Fruit fly (Drosophila melanogaster) whole organism, embryonic: ENCODE data around the gene Prp5.

Experiments
- CG11456 ChIP-seq: fragments of 200-800 bp; sonication (Bioruptor generic); IDR thresholded peaks from 3 replicates; pipeline ENCODE4 v1.3.6; 2022; ENCODE audit warnings: missing biosample characterization, missing genetic modification characterization
- CG11696 ChIP-seq: fragments of 200-800 bp; sonication (Bioruptor generic); IDR thresholded peaks from 2 replicates; pipeline ENCODE4 v1.3.6; 2022; ENCODE audit warnings: missing biosample characterization, missing genetic modification characterization
- CG12071 ChIP-seq: fragments of 200-800 bp; sonication (Bioruptor generic); optimal IDR thresholded peaks from 3 replicates; lab custom pipeline; 2018; ENCODE audit warnings: missing biosample characterization, mild to moderate bottlenecking, missing genetic modification characterization
- CG12769 ChIP-seq: fragments of 200-800 bp; sonication (Bioruptor generic); optimal IDR thresholded peaks from 2 replicates; lab custom pipeline; 2019; ENCODE audit warnings: missing biosample characterization, mild to moderate bottlenecking, missing genetic modification characterization, moderate library complexity
- CG17385 ChIP-seq: fragments of 200-800 bp; sonication (Bioruptor generic); optimal IDR thresholded peaks from 3 replicates; lab custom pipeline; 2018; ENCODE audit warnings: missing biosample characterization, mild to moderate bottlenecking, missing genetic modification characterization
- CG30403 ChIP-seq: fragments of 200-800 bp; sonication (Bioruptor generic); optimal IDR thresholded peaks from 3 replicates; lab custom pipeline; 2016; ENCODE audit warnings: missing biosample characterization, missing genetic modification characterization
- CG3281 ChIP-seq: fragments of 200-800 bp; sonication (Bioruptor generic); optimal IDR thresholded peaks from 3 replicates; lab custom pipeline; 2017; ENCODE audit warnings: missing biosample characterization, mild to moderate bottlenecking, missing genetic modification characterization
- CG34422 ChIP-seq: fragments of 200-800 bp; sonication (Bioruptor generic); IDR thresholded peaks from 3 replicates; pipeline ENCODE4 v1.3.6; 2022; ENCODE audit warnings: missing biosample characterization, missing genetic modification characterization
- CG4360 ChIP-seq: fragments of 200-800 bp; sonication (Bioruptor generic); IDR thresholded peaks from 2 replicates; pipeline ENCODE4 v1.3.6; 2022; ENCODE audit warnings: missing biosample characterization, missing genetic modification characterization
- CG4707 ChIP-seq: fragments of 200-800 bp; sonication (Bioruptor generic); optimal IDR thresholded peaks from 2 replicates; lab custom pipeline; 2018; ENCODE audit warnings: missing biosample characterization, mild to moderate bottlenecking, missing genetic modification characterization, moderate library complexity
- CG4820 ChIP-seq: fragments of 200-800 bp; sonication (Bioruptor generic); optimal IDR thresholded peaks from 3 replicates; lab custom pipeline; 2016; ENCODE audit warnings: missing biosample characterization, missing genetic modification characterization
- CG5180 ChIP-seq: fragments of 200-800 bp; sonication (Bioruptor generic); optimal IDR thresholded peaks from 3 replicates; lab custom pipeline; 2017; ENCODE audit warnings: missing biosample characterization, missing genetic modification characterization, mild to moderate bottlenecking, moderate library complexity, missing genetic modification reagents
- CG6813 ChIP-seq: fragments of 200-800 bp; sonication (Bioruptor generic); optimal IDR thresholded peaks from 2 replicates; lab custom pipeline; 2017; ENCODE audit warnings: missing biosample characterization, missing genetic modification characterization, mild to moderate bottlenecking, moderate library complexity, missing genetic modification reagents
- CG7745 ChIP-seq: fragments of 200-800 bp; sonication (Bioruptor generic); optimal IDR thresholded peaks from 2 replicates; lab custom pipeline; 2018; ENCODE audit warnings: missing biosample characterization, mild to moderate bottlenecking, missing genetic modification characterization, moderate library complexity
- CG7786 ChIP-seq: fragments of 200-800 bp; sonication (Bioruptor generic); optimal IDR thresholded peaks from 2 replicates; lab custom pipeline; 2016; ENCODE audit warnings: missing biosample characterization, missing genetic modification characterization
- CG8765 ChIP-seq: fragments of 200-800 bp; sonication (Bioruptor generic); IDR thresholded peaks from 2 replicates; pipeline ENCODE4 v1.3.6; 2022; ENCODE audit warnings: missing biosample characterization, missing genetic modification characterization
- CG9817 ChIP-seq: fragments of 200-800 bp; sonication (Bioruptor generic); optimal IDR thresholded peaks from 2 replicates; lab custom pipeline; 2018; ENCODE audit warnings: missing biosample characterization, mild to moderate bottlenecking, missing genetic modification characterization, moderate library complexity
- Dref ChIP-seq: fragments of 200-800 bp; sonication (Bioruptor generic); IDR thresholded peaks from 2 replicates; pipeline ENCODE4 v1.3.6; 2022; ENCODE audit warnings: missing biosample characterization, missing genetic modification characterization
- Eip74EF ChIP-seq, 2 experiments: fragments of 200-800 bp in 1 of 2; fragments of >200 bp in 1 of 2; sonication (Bioruptor generic) in 1 of 2; optimal IDR thresholded peaks; 2 replicates each; lab custom pipeline; 2017 to 2019; ENCODE audit warnings: missing biosample characterization in 2 of 2, missing genetic modification characterization in 2 of 2, mild to moderate bottlenecking in 1 of 2, moderate library complexity in 1 of 2
- HHEX ChIP-seq: fragments of 200-800 bp; sonication (Bioruptor generic); optimal IDR thresholded peaks from 3 replicates; lab custom pipeline; 2017; ENCODE audit warnings: missing biosample characterization, mild to moderate bottlenecking, missing genetic modification characterization, missing genetic modification reagents
- Hr51 ChIP-seq, 2 experiments: fragments of 200-800 bp; sonication (Bioruptor generic); optimal IDR thresholded peaks; 2 replicates in 1 of 2; 3 replicates in 1 of 2; lab custom pipeline; 2016 to 2018; ENCODE audit warnings: missing biosample characterization in 2 of 2, missing genetic modification characterization in 2 of 2, mild to moderate bottlenecking in 1 of 2, moderate library complexity in 1 of 2
- Lim3 ChIP-seq: fragments of 200-800 bp; sonication (Bioruptor generic); IDR thresholded peaks from 2 replicates; pipeline ENCODE4 v1.3.6; 2022; ENCODE audit warnings: missing biosample characterization, missing genetic modification characterization
- Nf-YB ChIP-seq: fragments of 200-800 bp; sonication (Bioruptor generic); optimal IDR thresholded peaks from 3 replicates; lab custom pipeline; 2019; ENCODE audit warnings: missing biosample characterization, mild to moderate bottlenecking, missing genetic modification characterization, moderate library complexity
- Pdp1 ChIP-seq, 2 experiments: fragments of 200-800 bp; sonication (Bioruptor generic); optimal IDR thresholded peaks; 3 replicates each; lab custom pipeline; 2016; ENCODE audit warnings: missing biosample characterization in 2 of 2, missing genetic modification characterization in 2 of 2, mild to moderate bottlenecking in 1 of 2, moderate library complexity in 1 of 2
- Spps ChIP-seq: fragments of 200-800 bp; sonication (Bioruptor generic); optimal IDR thresholded peaks from 2 replicates; lab custom pipeline; 2018; ENCODE audit warnings: missing biosample characterization, mild to moderate bottlenecking, missing genetic modification characterization
- TFAM ChIP-seq: fragments of 200-800 bp; sonication (Bioruptor generic); optimal IDR thresholded peaks from 2 replicates; lab custom pipeline; 2017; ENCODE audit warnings: missing biosample characterization, missing genetic modification characterization, inconsistent platforms
- ac ChIP-seq: fragments of 200-800 bp; sonication (Bioruptor generic); optimal IDR thresholded peaks from 3 replicates; lab custom pipeline; 2017; ENCODE audit warnings: missing biosample characterization, mild to moderate bottlenecking, missing genetic modification characterization
- amos ChIP-seq: fragments of 200-800 bp; sonication (Bioruptor generic); IDR thresholded peaks from 2 replicates; pipeline ENCODE4 v1.3.6; 2022; ENCODE audit warnings: missing biosample characterization, missing genetic modification characterization; ENCODE audit not compliant: partially characterized antibody
- ara ChIP-seq: fragments of 200-800 bp; sonication (Bioruptor generic); IDR thresholded peaks from 2 replicates; pipeline ENCODE4 v1.3.6; 2022; ENCODE audit warnings: missing biosample characterization, missing genetic modification characterization
- ash1 ChIP-seq: fragments of 200-800 bp; sonication (Bioruptor generic); optimal IDR thresholded peaks from 2 replicates; lab custom pipeline; 2018; ENCODE audit warnings: missing biosample characterization, mild to moderate bottlenecking, missing genetic modification characterization
- chif ChIP-seq, 2 experiments: fragments of 200-800 bp; sonication (Bioruptor generic); optimal IDR thresholded peaks; 3 replicates each; lab custom pipeline; 2016; ENCODE audit warnings: missing biosample characterization in 2 of 2, missing genetic modification characterization in 2 of 2
- chm ChIP-seq: fragments of 200-800 bp; sonication (Bioruptor generic); IDR thresholded peaks from 2 replicates; pipeline ENCODE4 v1.3.6; 2022; ENCODE audit warnings: missing biosample characterization, missing genetic modification characterization
- corto ChIP-seq: fragments of 200-800 bp; sonication (Bioruptor generic); optimal IDR thresholded peaks from 2 replicates; lab custom pipeline; 2016; ENCODE audit warnings: missing biosample characterization, mild to moderate bottlenecking, missing genetic modification characterization, moderate library complexity
- croc ChIP-seq: fragments of 200-800 bp; sonication (Bioruptor generic); conservative IDR thresholded peaks from 3 replicates; pipeline ENCODE4 v1.3.6; 2022; ENCODE audit warnings: missing biosample characterization, missing genetic modification characterization
- eyg ChIP-seq: fragments of 200-800 bp; sonication (Bioruptor generic); optimal IDR thresholded peaks from 3 replicates; lab custom pipeline; 2016; ENCODE audit warnings: missing biosample characterization, missing genetic modification characterization
- fd3F ChIP-seq: fragments of 200-800 bp; sonication (Bioruptor generic); optimal IDR thresholded peaks from 2 replicates; lab custom pipeline; 2018; ENCODE audit warnings: missing biosample characterization, mild to moderate bottlenecking, missing genetic modification characterization, moderate library complexity
- fd96Cb ChIP-seq: fragments of 200-800 bp; sonication (Bioruptor generic); optimal IDR thresholded peaks from 2 replicates; lab custom pipeline; 2018; ENCODE audit warnings: missing biosample characterization, mild to moderate bottlenecking, missing genetic modification characterization, moderate library complexity
- ftz-f1 ChIP-seq: fragments of 200-800 bp; sonication (Bioruptor generic); optimal IDR thresholded peaks from 2 replicates; lab custom pipeline; 2016; ENCODE audit warnings: missing biosample characterization, missing genetic modification characterization
- gcm ChIP-seq: fragments of 200-800 bp; sonication (Bioruptor generic); optimal IDR thresholded peaks from 2 replicates; lab custom pipeline; 2019; ENCODE audit warnings: missing biosample characterization, mild to moderate bottlenecking, missing genetic modification characterization, moderate library complexity
- grn ChIP-seq: fragments of 200-800 bp; sonication (Bioruptor generic); optimal IDR thresholded peaks from 3 replicates; lab custom pipeline; 2017; ENCODE audit warnings: missing biosample characterization, missing genetic modification characterization
- hkb ChIP-seq, 2 experiments: fragments of 200-800 bp in 1 of 2; fragments of >200 bp in 1 of 2; sonication (Bioruptor generic) in 1 of 2; IDR thresholded peaks in 1 of 2; optimal IDR thresholded peaks in 1 of 2; 2 replicates each; pipeline versions ENCODE4 v1.3.6 to Lab custom; 2017 to 2022; ENCODE audit warnings: missing biosample characterization in 1 of 2, missing genetic modification characterization in 1 of 2
- ind ChIP-seq: fragments of 200-800 bp; sonication (Bioruptor generic); optimal IDR thresholded peaks from 3 replicates; lab custom pipeline; 2016; ENCODE audit warnings: missing biosample characterization, missing genetic modification characterization
- kah ChIP-seq: fragments of 200-800 bp; sonication (Bioruptor generic); optimal IDR thresholded peaks from 2 replicates; lab custom pipeline; 2018; ENCODE audit warnings: missing biosample characterization, mild to moderate bottlenecking, missing genetic modification characterization
- org-1 ChIP-seq: fragments of 200-800 bp; sonication (Bioruptor generic); optimal IDR thresholded peaks from 2 replicates; lab custom pipeline; 2017; ENCODE audit warnings: missing biosample characterization, missing genetic modification characterization
- slbo ChIP-seq: fragments of 200-800 bp; sonication (Bioruptor generic); IDR thresholded peaks from 2 replicates; pipeline ENCODE4 v1.3.6; 2022; ENCODE audit warnings: missing biosample characterization, missing genetic modification characterization
- tin ChIP-seq: fragments of 200-800 bp; sonication (Bioruptor generic); optimal IDR thresholded peaks from 3 replicates; lab custom pipeline; 2016; ENCODE audit warnings: missing biosample characterization, missing genetic modification characterization
- toy ChIP-seq: fragments of 200-800 bp; sonication (Bioruptor generic); IDR thresholded peaks from 2 replicates; pipeline ENCODE4 v1.3.6; 2022; ENCODE audit warnings: missing biosample characterization, missing genetic modification characterization
- twi ChIP-seq: fragments of 200-800 bp; optimal IDR thresholded peaks from 2 replicates; lab custom pipeline; 2019; ENCODE audit warnings: missing biosample characterization, mild to moderate bottlenecking, missing genetic modification characterization, moderate library complexity

Prp5 gene

dm6 chrX:15298298-15299069, 46.5 kb upstream of the Prp5 start (continued):
- TF ChIP-seq Hr51 (GFP tag; optimal IDR thresholded peaks at IDR 0.05; lab: Kevin White, UChicago) (peak; percentile 79 to 99), Nf-YB (GFP tag; lab: Kevin White, UChicago) (peak; percentile 86), Lim3 (GFP tag; lab: Robert Waterston, UW) (peak; percentile 92), CG11696 (GFP tag; lab: Robert Waterston, UW) (peak; percentile 81), corto (GFP tag; lab: Kevin White, UChicago) (no peak), Eip74EF (GFP tag; optimal IDR thresholded peaks at IDR 0.05; lab: Kevin White, UChicago) (peak in 1 of 2 experiments; percentile 98), fd96Cb (tag; lab: Kevin White, UChicago) (peak; percentile 98), CG30403 (GFP tag; lab: Kevin White, UChicago) (peak; percentile 99), ash1 (peak; percentile 65), CG7786 (GFP tag; lab: Kevin White, UChicago) (peak; percentile 75), kah (GFP tag; lab: Kevin White, UChicago) (peak; percentile 97), CG3281 (GFP tag; lab: Kevin White, UChicago) (peak; percentile 99), CG4360 (peak; percentile 56), CG9817 (tag; lab: Kevin White, UChicago) (peak; percentile 97), ara (GFP tag; lab: Robert Waterston, UW) (peak; percentile 90), CG4820 (peak; percentile 95), ftz-f1 (GFP tag; lab: Kevin White, UChicago) (peak; percentile 99), toy (peak; percentile 94), ind (GFP tag; lab: Kevin White, UChicago) (peak; percentile 98), Dref (GFP tag; lab: Robert Waterston, UW) (no peak), CG12071 (peak; percentile 95), CG34422 (GFP tag; lab: Robert Waterston, UW) (peak; percentile 97), amos (GFP tag; lab: Robert Waterston, UW) (no peak), HHEX (peak; percentile 98), Pdp1 (GFP tag; optimal IDR thresholded peaks at IDR 0.05; lab: Kevin White, UChicago) (peak; percentile 80 to 82), chm (GFP tag; lab: Robert Waterston, UW) (peak; percentile 87; the same call in 1 of the 2 replicates), CG8765 (GFP tag; lab: Robert Waterston, UW) (peak; percentile 85), croc (peak; percentile 97), CG5180 (GFP tag; lab: Kevin White, UChicago) (peak; percentile 89), gcm (GFP tag; lab: Kevin White, UChicago) (peak; percentile 96), tin (GFP tag; lab: Kevin White, UChicago) (peak; percentile 95), Spps (tag; lab: Kevin White, UChicago) (peak; percentile 89), fd3F (GFP tag; lab: Kevin White, UChicago) (peak; percentile 97), CG6813 (GFP tag; lab: Kevin White, UChicago) (peak; percentile 96), CG11456 (peak; percentile 96), CG12769 (peak; percentile 97), TFAM (GFP tag; lab: Kevin White, UChicago) (peak; percentile 73), CG7745 (tag; lab: Kevin White, UChicago) (no peak), hkb (optimal IDR thresholded peaks at IDR 0.05; lab: Kevin White, UChicago) (no peak), hkb (GFP tag; IDR thresholded peaks at IDR 0.05; lab: Robert Waterston, UW) (peak; percentile 98), CG17385 (peak; percentile 96), slbo (GFP tag; lab: Robert Waterston, UW) (peak; percentile 98), twi (peak; percentile 93), org-1 (GFP tag; lab: Kevin White, UChicago) (peak; percentile 98), CG4707 (GFP tag; lab: Kevin White, UChicago) (peak; percentile 85), eyg (GFP tag; lab: Kevin White, UChicago) (peak; percentile 54), ac (GFP tag; lab: Kevin White, UChicago) (no peak), chif (GFP tag; optimal IDR thresholded peaks at IDR 0.05; lab: Kevin White, UChicago) (peak; percentile 65 to 83), grn (GFP tag; lab: Kevin White, UChicago) (peak; percentile 59)
